Fruit fly (Drosophila melanogaster): Measurements from ENCODE around the gene CG6144.
A peak's percentile ranks its signal among the peaks of the same experiment; 100 is the strongest.

CG6144 gene

dm6 chr2L:10442048-10442790 lies 46.3 kb upstream of the CG6144 start, which contains the start of gene loh (continued):
- TF ChIP-seq Rfx (GFP tag; IDR thresholded peaks at IDR 0.05): no peak; the same call in 1 of the 2 replicates
- no peak for TF ChIP-seq klu (GFP tag; IDR thresholded peaks at IDR 0.05)
- 0 out of 2 replicates have a peak, but pooled peaks have one; percentile 23 for TF ChIP-seq peb (GFP tag; IDR thresholded peaks at IDR 0.05)
- no peak for TF ChIP-seq CG11398 (GFP tag; optimal IDR thresholded peaks at IDR 0.05)
- TF ChIP-seq ap (GFP tag; IDR thresholded peaks at IDR 0.05): no peak
- TF ChIP-seq CG16863 (GFP tag; optimal IDR thresholded peaks at IDR 0.05): no peak
- TF ChIP-seq CG16779 (GFP tag; IDR thresholded peaks at IDR 0.05): no peak
- TF ChIP-seq H2.0 (GFP tag; IDR thresholded peaks at IDR 0.05): no peak
- TF ChIP-seq Trl (optimal IDR thresholded peaks at IDR 0.05): no peak
- TF ChIP-seq Trl (GFP tag; optimal IDR thresholded peaks at IDR 0.05): no peak
- TF ChIP-seq kay (GFP tag; optimal IDR thresholded peaks at IDR 0.05): no peak
- no peak for TF ChIP-seq CG12155 (GFP tag; optimal IDR thresholded peaks at IDR 0.05)
- TF ChIP-seq Ravus (GFP tag; IDR thresholded peaks at IDR 0.05): no peak
- no peak for TF ChIP-seq CG6791 (GFP tag; IDR thresholded peaks at IDR 0.05; ENCODE audit: partially characterized antibody)
- no peak for TF ChIP-seq en (GFP tag; optimal IDR thresholded peaks at IDR 0.05)
- TF ChIP-seq CG11085 (GFP tag; IDR thresholded peaks at IDR 0.05): no peak
- TF ChIP-seq CG33213 (GFP tag; optimal IDR thresholded peaks at IDR 0.05): no peak
- TF ChIP-seq CG1832 (GFP tag; optimal IDR thresholded peaks at IDR 0.05): no peak
- TF ChIP-seq az2 (GFP tag; optimal IDR thresholded peaks at IDR 0.05): peak; percentile 45
- TF ChIP-seq Antp (GFP tag; optimal IDR thresholded peaks at IDR 0.05): no peak
- no peak for TF ChIP-seq CG15073 (GFP tag; optimal IDR thresholded peaks at IDR 0.05)
- TF ChIP-seq Rx (GFP tag; IDR thresholded peaks at IDR 0.05): no peak
- TF ChIP-seq Sox102F (GFP tag; optimal IDR thresholded peaks at IDR 0.05): no peak
- peak; percentile 85 for TF ChIP-seq Sox100B (GFP tag; optimal IDR thresholded peaks at IDR 0.05)
- TF ChIP-seq Dad (GFP tag; optimal IDR thresholded peaks at IDR 0.05): no peak
- no peak for TF ChIP-seq pfk (GFP tag; optimal IDR thresholded peaks at IDR 0.05)
- no peak for TF ChIP-seq Mad (GFP tag; optimal IDR thresholded peaks at IDR 0.05)
- no peak for TF ChIP-seq br (optimal IDR thresholded peaks at IDR 0.05)
- TF ChIP-seq Hand (GFP tag; optimal IDR thresholded peaks at IDR 0.05): no peak
- no peak for TF ChIP-seq HHEX (GFP tag; optimal IDR thresholded peaks at IDR 0.05)
- 0 out of 2 replicates have a peak, but pooled peaks have one; percentile 8 for TF ChIP-seq CG10366 (GFP tag; IDR thresholded peaks at IDR 0.05)
- peak; percentile 42 for TF ChIP-seq unpg (GFP tag; optimal IDR thresholded peaks at IDR 0.05)
- TF ChIP-seq cas (GFP tag; IDR thresholded peaks at IDR 0.05): no peak
- TF ChIP-seq jigr1 (GFP tag; IDR thresholded peaks at IDR 0.05): no peak
- TF ChIP-seq Xbp1 (GFP tag; optimal IDR thresholded peaks at IDR 0.05): peak; percentile 46
- no peak for TF ChIP-seq lab (GFP tag; optimal IDR thresholded peaks at IDR 0.05)
- TF ChIP-seq z (GFP tag; IDR thresholded peaks at IDR 0.05): 0 out of 3 replicates have a peak, but pooled peaks have one; percentile 12
- no peak for TF ChIP-seq CG12236 (GFP tag; optimal IDR thresholded peaks at IDR 0.05)
- no peak for TF ChIP-seq CG17568 (GFP tag; optimal IDR thresholded peaks at IDR 0.05)
- TF ChIP-seq CG18011 (GFP tag; optimal IDR thresholded peaks at IDR 0.05): no peak
- TF ChIP-seq Ets97D (GFP tag; optimal IDR thresholded peaks at IDR 0.05): no peak
- no peak for TF ChIP-seq wor (GFP tag; IDR thresholded peaks at IDR 0.05)
- TF ChIP-seq crp (GFP tag; optimal IDR thresholded peaks at IDR 0.05): no peak
- peak; percentile 25; the same call in 1 of the 2 replicates for TF ChIP-seq esg (GFP tag; conservative IDR thresholded peaks at IDR 0.05)
- no peak for TF ChIP-seq gfzf (GFP tag; optimal IDR thresholded peaks at IDR 0.05)
- no peak for TF ChIP-seq CG7928 (GFP tag; optimal IDR thresholded peaks at IDR 0.05)
- TF ChIP-seq danr (GFP tag; IDR thresholded peaks at IDR 0.05): peak; percentile 36; the same call in 1 of the 2 replicates
- TF ChIP-seq Optix (GFP tag; IDR thresholded peaks at IDR 0.05): no peak
- no peak for TF ChIP-seq Side (GFP tag; optimal IDR thresholded peaks at IDR 0.05)
- peak; percentile 64 for TF ChIP-seq CG4424 (GFP tag; optimal IDR thresholded peaks at IDR 0.05)
- TF ChIP-seq row (GFP tag; IDR thresholded peaks at IDR 0.05): peak; percentile 76

Measured in whole organism, embryonic.